Worm (Caenorhabditis elegans) whole organism, mixed stage, embryonic: ENCODE measurements around the gene comt-5.

ENCODE experiments used
- bed-3 ChIP-seq: fragments of 200-800 bp; sonication (Bioruptor generic); optimal IDR thresholded peaks from 3 replicates; lab custom pipeline; 2018; ENCODE audit warnings: mild to moderate bottlenecking, missing genetic modification characterization, moderate library complexity, missing compliant biosample characterization
- blmp-1 ChIP-seq: fragments of 150-350 bp; optimal IDR thresholded peaks from 2 replicates; lab custom pipeline; 2014; ENCODE audit warnings: missing biosample characterization, missing genetic modification characterization
- ceh-39 ChIP-seq: fragments of 150-350 bp; optimal IDR thresholded peaks from 2 replicates; lab custom pipeline; 2014; ENCODE audit warnings: missing biosample characterization, missing genetic modification characterization
- ceh-43 ChIP-seq: fragments of 200-800 bp; sonication (Bioruptor generic); optimal IDR thresholded peaks from 2 replicates; lab custom pipeline; 2018; ENCODE audit warnings: mild to moderate bottlenecking, missing genetic modification characterization, moderate library complexity, missing compliant biosample characterization
- ceh-83 ChIP-seq: fragments of 200-800 bp; sonication (Bioruptor generic); optimal IDR thresholded peaks from 2 replicates; lab custom pipeline; 2018; ENCODE audit warnings: mild to moderate bottlenecking, missing genetic modification characterization, missing compliant biosample characterization
- ces-1 ChIP-seq: fragments of 150-350 bp; optimal IDR thresholded peaks from 2 replicates; lab custom pipeline; 2014; ENCODE audit warnings: missing biosample characterization, missing genetic modification reagents, missing genetic modification characterization
- cnd-1 ChIP-seq: fragments of 200-800 bp; sonication (Bioruptor generic); optimal IDR thresholded peaks from 2 replicates; lab custom pipeline; 2018; ENCODE audit warnings: mild to moderate bottlenecking, missing genetic modification characterization, missing compliant biosample characterization
- elt-1 ChIP-seq: sonication (generic microtip); optimal IDR thresholded peaks from 2 replicates; lab custom pipeline; 2017; ENCODE audit warnings: missing genetic modification characterization, mild to moderate bottlenecking, missing compliant biosample characterization, antibody characterized with exemption, moderate library complexity, borderline replicate concordance; ENCODE audit not compliant: insufficient read depth
- elt-3 ChIP-seq: fragments of 150-350 bp; optimal IDR thresholded peaks from 2 replicates; lab custom pipeline; 2014; ENCODE audit warnings: missing biosample characterization, missing genetic modification characterization
- flh-1 ChIP-seq: fragments of 200-800 bp; sonication (Bioruptor generic); optimal IDR thresholded peaks from 2 replicates; lab custom pipeline; 2018; ENCODE audit warnings: mild to moderate bottlenecking, missing genetic modification characterization, moderate library complexity, missing compliant biosample characterization
- ham-2 ChIP-seq: fragments of 200-800 bp; sonication (Bioruptor generic); optimal IDR thresholded peaks from 2 replicates; lab custom pipeline; 2018; ENCODE audit warnings: mild to moderate bottlenecking, missing genetic modification characterization, missing compliant biosample characterization
- hlh-1 ChIP-seq: fragments of 150-350 bp; optimal IDR thresholded peaks from 2 replicates; lab custom pipeline; 2014; ENCODE audit warnings: missing biosample characterization, missing genetic modification reagents, missing genetic modification characterization
- lin-32 ChIP-seq: fragments of 200-800 bp; sonication (Bioruptor generic); optimal IDR thresholded peaks from 2 replicates; lab custom pipeline; 2018; ENCODE audit warnings: mild to moderate bottlenecking, missing genetic modification characterization, missing compliant biosample characterization
- lsy-2 ChIP-seq: fragments of 150-350 bp; optimal IDR thresholded peaks from 2 replicates; lab custom pipeline; 2014; ENCODE audit warnings: missing biosample characterization, missing genetic modification characterization
- mab-5 ChIP-seq: fragments of 150-350 bp; optimal IDR thresholded peaks from 2 replicates; lab custom pipeline; 2014; ENCODE audit warnings: missing biosample characterization, missing genetic modification characterization
- mep-1 ChIP-seq: fragments of 150-350 bp; optimal IDR thresholded peaks from 2 replicates; lab custom pipeline; 2017; ENCODE audit warnings: missing biosample characterization, missing genetic modification reagents, missing genetic modification characterization, inconsistent platforms
- mls-2 ChIP-seq: sonication (generic microtip); optimal IDR thresholded peaks from 2 replicates; lab custom pipeline; 2016; ENCODE audit warnings: mild to moderate bottlenecking, missing genetic modification characterization, moderate library complexity, missing compliant biosample characterization
- nhr-12 ChIP-seq: fragments of 150-350 bp; optimal IDR thresholded peaks from 2 replicates; lab custom pipeline; 2014; ENCODE audit warnings: missing biosample characterization, missing genetic modification characterization
- nhr-2 ChIP-seq: fragments of 150-350 bp; optimal IDR thresholded peaks from 2 replicates; lab custom pipeline; 2014; ENCODE audit warnings: missing biosample characterization, missing genetic modification characterization
- nhr-237 ChIP-seq: fragments of 150-350 bp; optimal IDR thresholded peaks from 2 replicates; lab custom pipeline; 2014; ENCODE audit warnings: missing biosample characterization, missing genetic modification characterization
- nhr-28 ChIP-seq: fragments of 150-350 bp; optimal IDR thresholded peaks from 2 replicates; lab custom pipeline; 2014; ENCODE audit warnings: missing biosample characterization, missing genetic modification characterization
- nhr-76 ChIP-seq: sonication (generic microtip); optimal IDR thresholded peaks from 2 replicates; lab custom pipeline; 2017; ENCODE audit warnings: missing biosample characterization, missing genetic modification characterization
- pha-4 ChIP-seq: fragments of 150-350 bp; optimal IDR thresholded peaks from 2 replicates; lab custom pipeline; 2018; ENCODE audit warnings: missing biosample characterization, missing genetic modification reagents, missing genetic modification characterization
- sem-2 ChIP-seq: fragments of 200-800 bp; sonication (Bioruptor generic); optimal IDR thresholded peaks from 2 replicates; lab custom pipeline; 2018; ENCODE audit warnings: mild to moderate bottlenecking, missing genetic modification characterization, missing compliant biosample characterization
- snpc-4 ChIP-seq: fragments of 150-350 bp; optimal IDR thresholded peaks from 2 replicates; lab custom pipeline; 2014; ENCODE audit warnings: missing biosample characterization, missing genetic modification characterization
- sptf-1 ChIP-seq: sonication (generic microtip); optimal IDR thresholded peaks from 2 replicates; lab custom pipeline; 2017; ENCODE audit warnings: mild to moderate bottlenecking, missing genetic modification characterization, moderate library complexity, missing compliant biosample characterization
- tbx-8 ChIP-seq: fragments of 200-800 bp; sonication (Bioruptor generic); optimal IDR thresholded peaks from 2 replicates; lab custom pipeline; 2018; ENCODE audit warnings: mild to moderate bottlenecking, missing genetic modification characterization, moderate library complexity, missing compliant biosample characterization
- unc-120 ChIP-seq: sonication (generic microtip); optimal IDR thresholded peaks from 2 replicates; lab custom pipeline; 2017; ENCODE audit warnings: missing genetic modification characterization, missing compliant biosample characterization; ENCODE audit not compliant: poor library complexity, severe bottlenecking
- unc-39 ChIP-seq: fragments of 150-350 bp; optimal IDR thresholded peaks from 2 replicates; lab custom pipeline; 2014; ENCODE audit warnings: missing biosample characterization, missing genetic modification characterization
- unc-62 ChIP-seq: fragments of 150-350 bp; optimal IDR thresholded peaks from 2 replicates; lab custom pipeline; 2014; ENCODE audit warnings: missing biosample characterization, missing genetic modification reagents, missing genetic modification characterization
- zip-8 ChIP-seq: fragments of 150-350 bp; optimal IDR thresholded peaks from 2 replicates; lab custom pipeline; 2014; ENCODE audit warnings: missing biosample characterization, missing genetic modification characterization
- ztf-11 ChIP-seq: fragments of 150-350 bp; optimal IDR thresholded peaks from 2 replicates; lab custom pipeline; 2014; ENCODE audit warnings: missing biosample characterization, missing genetic modification characterization

The comt-5 gene

ce11 chrV:2053509-2053908 lies at the start of gene comt-5:
Gene comt-5, minus strand, starts transcription at chrV:2053609.
- TF ChIP-seq sptf-1, result no peak
- TF ChIP-seq mab-5 (tag; lab: Kevin White, UChicago), result no peak
- no peak for TF ChIP-seq nhr-2 (tag; lab: Kevin White, UChicago)
- no peak for TF ChIP-seq ceh-39
- no peak for TF ChIP-seq elt-1 (tag; lab: Kevin White, UChicago)
- no peak for TF ChIP-seq mep-1 (tag; lab: Kevin White, UChicago)
- no peak for TF ChIP-seq bed-3
- TF ChIP-seq unc-120 (tag; lab: Kevin White, UChicago), result no peak
- no peak for TF ChIP-seq lsy-2 (tag; lab: Kevin White, UChicago)
- TF ChIP-seq pha-4 (tag; lab: Kevin White, UChicago), result no peak
- TF ChIP-seq nhr-76, result no peak
- TF ChIP-seq nhr-237 (tag; lab: Kevin White, UChicago), result no peak
- TF ChIP-seq, all 35 proteins: peak for 0

ce11 chrV:2103118-2103517 lies 49.7 kb upstream of the comt-5 start, which contains the start of gene F36F12.1:
Gene F36F12.1, minus strand, starts transcription at chrV:2103218.
- TF ChIP-seq unc-62, result no peak
- TF ChIP-seq nhr-28 (tag; lab: Kevin White, UChicago), result no peak
- TF ChIP-seq unc-39 (tag; lab: Kevin White, UChicago), result no peak
- no peak for TF ChIP-seq mab-5 (tag; lab: Kevin White, UChicago)
- no peak for TF ChIP-seq flh-1 (GFP tag; lab: Kevin White, UChicago)
- TF ChIP-seq hlh-1 (tag; lab: Kevin White, UChicago), result no peak
- TF ChIP-seq blmp-1 (tag; lab: Kevin White, UChicago), result no peak
- TF ChIP-seq ham-2 (GFP tag; lab: Kevin White, UChicago), result no peak
- no peak for TF ChIP-seq snpc-4 (tag; lab: Kevin White, UChicago)
- TF ChIP-seq nhr-2 (tag; lab: Kevin White, UChicago), result no peak
- no peak for TF ChIP-seq ceh-83 (GFP tag; lab: Kevin White, UChicago)
- no peak for TF ChIP-seq sptf-1
- no peak for TF ChIP-seq nhr-12
- no peak for TF ChIP-seq ceh-43 (GFP tag; lab: Kevin White, UChicago)
- no peak for TF ChIP-seq sem-2 (GFP tag; lab: Kevin White, UChicago)
- TF ChIP-seq bed-3, result no peak
- no peak for TF ChIP-seq unc-120 (tag; lab: Kevin White, UChicago)
- no peak for TF ChIP-seq elt-3 (tag; lab: Kevin White, UChicago)
- TF ChIP-seq, all 35 proteins: peak for 0

- TF ChIP-seq unc-62 (no peak), nhr-2 (tag; lab: Kevin White, UChicago) (no peak), elt-1 (tag; lab: Kevin White, UChicago) (no peak), unc-39 (tag; lab: Kevin White, UChicago) (no peak), snpc-4 (tag; lab: Kevin White, UChicago) (no peak), mab-5 (tag; lab: Kevin White, UChicago) (no peak), bed-3 (no peak), ceh-83 (GFP tag; lab: Kevin White, UChicago) (no peak), tbx-8 (GFP tag; lab: Kevin White, UChicago) (no peak), lsy-2 (tag; lab: Kevin White, UChicago) (no peak), ceh-39 (no peak), ces-1 (GFP tag; lab: Kevin White, UChicago) (no peak), ceh-43 (GFP tag; lab: Kevin White, UChicago) (no peak), nhr-12 (no peak), mep-1 (tag; lab: Kevin White, UChicago) (no peak), nhr-28 (tag; lab: Kevin White, UChicago) (no peak), nhr-76 (no peak)
- TF ChIP-seq, all 35 proteins: peak for 0
These were observed 45.6 kb upstream of the comt-5 start, which contains the start of gene F36F12.7 for ce11 chrV:2099040-2099439. Gene F36F12.7, plus strand, starts transcription at chrV:2099340.

ce11 chrV:2097653-2098052 lies 44.2 kb upstream of the comt-5 start, which contains the start of gene clec-208:
Gene clec-208, plus strand, starts transcription at chrV:2097953.
- TF ChIP-seq pha-4 (tag; lab: Kevin White, UChicago), result no peak
- no peak for TF ChIP-seq snpc-4 (tag; lab: Kevin White, UChicago)
- TF ChIP-seq unc-120 (tag; lab: Kevin White, UChicago), result no peak
- no peak for TF ChIP-seq unc-62
- no peak for TF ChIP-seq ham-2 (GFP tag; lab: Kevin White, UChicago)
- no peak for TF ChIP-seq flh-1 (GFP tag; lab: Kevin White, UChicago)
- no peak for TF ChIP-seq zip-8 (tag; lab: Kevin White, UChicago)
- TF ChIP-seq nhr-2 (tag; lab: Kevin White, UChicago), result no peak
- no peak for TF ChIP-seq ztf-11
- TF ChIP-seq sptf-1, result no peak
- no peak for TF ChIP-seq ceh-43 (GFP tag; lab: Kevin White, UChicago)
- TF ChIP-seq lsy-2 (tag; lab: Kevin White, UChicago), result no peak

ce11 chrV:2095772-2096171 lies 42.4 kb upstream of the comt-5 start, which contains the start of gene clec-207:
Gene clec-207, plus strand, starts transcription at chrV:2096072.
- TF ChIP-seq nhr-76, result no peak
- no peak for TF ChIP-seq unc-39 (tag; lab: Kevin White, UChicago)
- no peak for TF ChIP-seq blmp-1 (tag; lab: Kevin White, UChicago)
- TF ChIP-seq unc-120 (tag; lab: Kevin White, UChicago), result no peak
- TF ChIP-seq mls-2 (tag; lab: Kevin White, UChicago), result no peak
- no peak for TF ChIP-seq sptf-1
- no peak for TF ChIP-seq bed-3
- no peak for TF ChIP-seq lin-32
- TF ChIP-seq tbx-8 (GFP tag; lab: Kevin White, UChicago), result no peak
- no peak for TF ChIP-seq ceh-39
- TF ChIP-seq cnd-1 (tag; lab: Kevin White, UChicago), result no peak
- no peak for TF ChIP-seq ham-2 (GFP tag; lab: Kevin White, UChicago)
- no peak for TF ChIP-seq mab-5 (tag; lab: Kevin White, UChicago)
- TF ChIP-seq ces-1 (GFP tag; lab: Kevin White, UChicago), result no peak
- TF ChIP-seq hlh-1 (tag; lab: Kevin White, UChicago), result no peak
- no peak for TF ChIP-seq elt-1 (tag; lab: Kevin White, UChicago)
- TF ChIP-seq, all 35 proteins: peak for 0
